Worm (Caenorhabditis elegans): ENCODE data around the gene F47G9.6.

F47G9.6 gene

ce11 chrV:11298632-11299031, 30.6 kb upstream of the F47G9.6 start, which contains the start of gene T03F7.5:
Gene T03F7.5, minus strand, starts transcription at chrV:11298732.
- TF ChIP-seq nhr-232 (tag; optimal IDR thresholded peaks at IDR 0.05) (no peak), pax-1 (tag; optimal IDR thresholded peaks at IDR 0.05) (no peak), hlh-8 (tag; optimal IDR thresholded peaks at IDR 0.05) (no peak), che-1 (tag; optimal IDR thresholded peaks at IDR 0.05) (no peak), hlh-6 (tag; optimal IDR thresholded peaks at IDR 0.05) (no peak), sox-2 (GFP tag; IDR thresholded peaks at IDR 0.05) (no peak), ets-4 (tag; optimal IDR thresholded peaks at IDR 0.05) (no peak), ama-1 (optimal IDR thresholded peaks at IDR 0.05) (no peak), unc-42 (tag; optimal IDR thresholded peaks at IDR 0.05) (no peak), ceh-45 (GFP tag; IDR thresholded peaks at IDR 0.05) (no peak), ttx-3 (tag; optimal IDR thresholded peaks at IDR 0.05) (no peak), ceh-2 (tag; optimal IDR thresholded peaks at IDR 0.05) (no peak), unc-3 (GFP tag; conservative IDR thresholded peaks at IDR 0.05) (no peak), unc-3 (tag; optimal IDR thresholded peaks at IDR 0.05) (no peak), pqm-1 (tag; optimal IDR thresholded peaks at IDR 0.05) (no peak), ztf-16 (tag; optimal IDR thresholded peaks at IDR 0.05) (no peak), ceh-18 (tag; optimal IDR thresholded peaks at IDR 0.05) (no peak), unc-55 (GFP tag; optimal IDR thresholded peaks at IDR 0.05) (no peak), ceh-48 (tag; optimal IDR thresholded peaks at IDR 0.05) (no peak)

- TF ChIP-seq unc-86 (tag; optimal IDR thresholded peaks at IDR 0.05) (no peak), pha-4 (tag; optimal IDR thresholded peaks at IDR 0.05) (no peak), dmd-4 (tag; optimal IDR thresholded peaks at IDR 0.05; ENCODE audit: borderline replicate concordance) (no peak), che-1 (tag; optimal IDR thresholded peaks at IDR 0.05) (no peak), ceh-48 (tag; optimal IDR thresholded peaks at IDR 0.05) (no peak), tbx-7 (tag; optimal IDR thresholded peaks at IDR 0.05) (no peak), ceh-30 (tag; optimal IDR thresholded peaks at IDR 0.05) (no peak), pax-1 (tag; optimal IDR thresholded peaks at IDR 0.05) (no peak), ceh-31 (tag; optimal IDR thresholded peaks at IDR 0.05) (no peak)
Measured at ce11 chrV:11299406-11299805, 29.8 kb upstream of the F47G9.6 start.

ce11 chrV:11300539-11300938, 28.7 kb upstream of the F47G9.6 start, which contains the start of gene srh-47:
Gene srh-47, minus strand, starts transcription at chrV:11300639.
- TF ChIP-seq dve-1 (tag; optimal IDR thresholded peaks at IDR 0.05) (no peak), unc-55 (GFP tag; optimal IDR thresholded peaks at IDR 0.05) (no peak), C08G9.2 (tag; optimal IDR thresholded peaks at IDR 0.05) (no peak), gmeb-2 (tag; optimal IDR thresholded peaks at IDR 0.05) (no peak), ceh-24 (tag; optimal IDR thresholded peaks at IDR 0.05) (no peak), ztf-16 (tag; optimal IDR thresholded peaks at IDR 0.05) (no peak)

ce11 chrV:11302698-11303097, 26.5 kb upstream of the F47G9.6 start, which contains the start of gene srh-46:
Gene srh-46, minus strand, starts transcription at chrV:11302886.
- TF ChIP-seq hlh-13 (GFP tag; optimal IDR thresholded peaks at IDR 0.05) (no peak), C08G9.2 (tag; optimal IDR thresholded peaks at IDR 0.05) (no peak), ceh-24 (tag; optimal IDR thresholded peaks at IDR 0.05) (no peak), unc-3 (GFP tag; conservative IDR thresholded peaks at IDR 0.05) (no peak), unc-3 (tag; optimal IDR thresholded peaks at IDR 0.05) (no peak), fkh-6 (tag; optimal IDR thresholded peaks at IDR 0.05) (no peak), tbx-2 (tag; optimal IDR thresholded peaks at IDR 0.05) (no peak), K09A11.1 (tag; optimal IDR thresholded peaks at IDR 0.05; ENCODE audit: insufficient read depth) (no peak), unc-86 (tag; optimal IDR thresholded peaks at IDR 0.05) (no peak), ama-1 (optimal IDR thresholded peaks at IDR 0.05) (no peak), rnt-1 (tag; optimal IDR thresholded peaks at IDR 0.05) (no peak), mec-3 (tag; optimal IDR thresholded peaks at IDR 0.05; ENCODE audit: borderline replicate concordance) (no peak), unc-42 (tag; optimal IDR thresholded peaks at IDR 0.05) (no peak), elt-2 (tag; optimal IDR thresholded peaks at IDR 0.05) (no peak), ceh-18 (tag; optimal IDR thresholded peaks at IDR 0.05) (no peak), K02D7.2 (tag; optimal IDR thresholded peaks at IDR 0.05) (no peak), fkh-10 (GFP tag; optimal IDR thresholded peaks at IDR 0.05) (no peak), ceh-34 (tag; optimal IDR thresholded peaks at IDR 0.05) (no peak)

Data from whole organism, late embryonic.